Worm (Caenorhabditis elegans) whole organism, L1 larva: ENCODE results near the gene sqv-1.

Experiments
- elt-2 ChIP-seq: sonication (generic microtip); optimal IDR thresholded peaks from 2 replicates; lab custom pipeline; 2016; ENCODE audit warnings: missing genetic modification characterization, mild to moderate bottlenecking, inconsistent platforms, missing compliant biosample characterization, missing genetic modification reagents
- lir-3 ChIP-seq: sonication (generic microtip); optimal IDR thresholded peaks from 2 replicates; lab custom pipeline; 2016; ENCODE audit warnings: mild to moderate bottlenecking, missing genetic modification characterization, moderate library complexity, missing compliant biosample characterization; ENCODE audit not compliant: poor library complexity

- TF ChIP-seq lir-3 (tag; lab: Kevin White, UChicago) = no peak
- no peak for TF ChIP-seq elt-2
Observed at ce11 chrIV:8333554-8333953, 27.4 kb upstream of the sqv-1 start.
